Fruit fly (Drosophila melanogaster) whole organism, embryonic: ENCODE data around the gene Ubqn.

Experiments used
- Bgb ChIP-seq: fragments of 200-800 bp; sonication (Bioruptor generic); IDR thresholded peaks from 2 replicates; pipeline ENCODE4 v1.3.6; 2022; ENCODE audit warnings: missing biosample characterization, missing genetic modification characterization; ENCODE audit not compliant: partially characterized antibody
- CG10209 ChIP-seq: fragments of 200-800 bp; sonication (Bioruptor generic); optimal IDR thresholded peaks from 3 replicates; lab custom pipeline; 2017; ENCODE audit warnings: missing biosample characterization, mild to moderate bottlenecking, missing genetic modification characterization, missing genetic modification reagents
- CG10274 ChIP-seq: fragments of 200-800 bp; sonication (Bioruptor generic); optimal IDR thresholded peaks from 3 replicates; lab custom pipeline; 2017; ENCODE audit warnings: missing biosample characterization, mild to moderate bottlenecking, missing genetic modification characterization
- CG10462 ChIP-seq: fragments of 200-800 bp; sonication (Bioruptor generic); optimal IDR thresholded peaks from 2 replicates; lab custom pipeline; 2016; ENCODE audit warnings: missing biosample characterization, missing genetic modification characterization
- CG13287 ChIP-seq: fragments of 200-800 bp; sonication (Bioruptor generic); IDR thresholded peaks from 2 replicates; pipeline ENCODE4 v1.3.6; 2022; ENCODE audit warnings: missing biosample characterization, missing genetic modification characterization; ENCODE audit not compliant: partially characterized antibody
- CG14965 ChIP-seq: fragments of 200-800 bp; sonication (Bioruptor generic); optimal IDR thresholded peaks from 2 replicates; lab custom pipeline; 2016; ENCODE audit warnings: missing biosample characterization, missing genetic modification characterization, borderline replicate concordance
- CG15011 ChIP-seq: fragments of 200-800 bp; sonication (Bioruptor generic); optimal IDR thresholded peaks from 3 replicates; lab custom pipeline; 2018; ENCODE audit warnings: missing biosample characterization, mild to moderate bottlenecking, missing genetic modification characterization
- CG17328 ChIP-seq: fragments of 200-800 bp; sonication (Bioruptor generic); IDR thresholded peaks from 2 replicates; pipeline ENCODE4 v1.3.6; 2022; ENCODE audit warnings: missing biosample characterization, missing genetic modification characterization
- CG17385 ChIP-seq: fragments of 200-800 bp; sonication (Bioruptor generic); optimal IDR thresholded peaks from 3 replicates; lab custom pipeline; 2018; ENCODE audit warnings: missing biosample characterization, mild to moderate bottlenecking, missing genetic modification characterization
- CG17612 ChIP-seq: fragments of 200-800 bp; sonication (Bioruptor generic); IDR thresholded peaks from 2 replicates; pipeline ENCODE4 v1.3.6; 2022; ENCODE audit warnings: missing biosample characterization, missing genetic modification characterization
- CG30020 ChIP-seq: fragments of 200-800 bp; optimal IDR thresholded peaks from 2 replicates; lab custom pipeline; 2019; ENCODE audit warnings: missing biosample characterization, mild to moderate bottlenecking, missing genetic modification characterization, moderate library complexity
- CG7839 ChIP-seq: fragments of 200-800 bp; sonication (Bioruptor generic); optimal IDR thresholded peaks from 3 replicates; lab custom pipeline; 2018; ENCODE audit warnings: missing biosample characterization, mild to moderate bottlenecking, missing genetic modification characterization, moderate library complexity
- CG7963 ChIP-seq: fragments of 200-800 bp; sonication (Bioruptor generic); IDR thresholded peaks from 3 replicates; pipeline ENCODE4 v1.3.6; 2022; ENCODE audit warnings: missing biosample characterization, missing genetic modification characterization; ENCODE audit not compliant: partially characterized antibody
- CG7987 ChIP-seq: fragments of 200-800 bp; sonication (Bioruptor generic); optimal IDR thresholded peaks from 2 replicates; lab custom pipeline; 2018; ENCODE audit warnings: missing biosample characterization, mild to moderate bottlenecking, missing genetic modification characterization, moderate library complexity
- CG8089 ChIP-seq: fragments of 200-800 bp; sonication (Bioruptor generic); optimal IDR thresholded peaks from 3 replicates; lab custom pipeline; 2016; ENCODE audit warnings: missing biosample characterization, missing genetic modification characterization
- CG9797 ChIP-seq: fragments of 200-800 bp; sonication (Bioruptor generic); optimal IDR thresholded peaks from 3 replicates; lab custom pipeline; 2018; ENCODE audit warnings: missing biosample characterization, mild to moderate bottlenecking, missing genetic modification characterization
- Deaf1 ChIP-seq: fragments of 200-800 bp; optimal IDR thresholded peaks from 3 replicates; lab custom pipeline; 2019; ENCODE audit warnings: missing biosample characterization, mild to moderate bottlenecking, missing genetic modification characterization, moderate library complexity
- Dip2 ChIP-seq: fragments of 200-800 bp; sonication (Bioruptor generic); IDR thresholded peaks from 2 replicates; pipeline ENCODE4 v1.3.6; 2022; ENCODE audit warnings: missing biosample characterization, missing genetic modification characterization
- Doc3 ChIP-seq: fragments of 200-800 bp; sonication (Bioruptor generic); IDR thresholded peaks from 3 replicates; pipeline ENCODE4 v1.3.6; 2022; ENCODE audit warnings: missing biosample characterization, missing genetic modification characterization; ENCODE audit not compliant: partially characterized antibody
- Drgx ChIP-seq: fragments of 200-800 bp; sonication (Bioruptor generic); IDR thresholded peaks from 2 replicates; pipeline ENCODE4 v1.3.6; 2022; ENCODE audit warnings: missing biosample characterization, missing genetic modification characterization
- E2f1 ChIP-seq: fragments of 200-800 bp; sonication (Bioruptor generic); IDR thresholded peaks from 2 replicates; pipeline ENCODE4 v1.3.6; 2022; ENCODE audit warnings: missing biosample characterization, missing genetic modification characterization
- Elba2 ChIP-seq: fragments of 200-800 bp; sonication (Bioruptor generic); optimal IDR thresholded peaks from 3 replicates; lab custom pipeline; 2016; ENCODE audit warnings: missing biosample characterization, missing genetic modification characterization
- Fer3 ChIP-seq: fragments of 200-800 bp; sonication (Bioruptor generic); optimal IDR thresholded peaks from 2 replicates; lab custom pipeline; 2018; ENCODE audit warnings: missing biosample characterization, mild to moderate bottlenecking, missing genetic modification characterization, moderate library complexity
- Hand ChIP-seq: fragments of 200-800 bp; sonication (Bioruptor generic); optimal IDR thresholded peaks from 2 replicates; lab custom pipeline; 2017; ENCODE audit warnings: mild to moderate bottlenecking, missing biosample characterization, missing genetic modification reagents, missing genetic modification characterization
- HmgZ ChIP-seq: fragments of 200-800 bp; sonication (Bioruptor generic); optimal IDR thresholded peaks from 2 replicates; lab custom pipeline; 2018; ENCODE audit warnings: missing biosample characterization, mild to moderate bottlenecking, missing genetic modification characterization
- Kr ChIP-seq: fragments of 200-800 bp; sonication (Bioruptor generic); optimal IDR thresholded peaks from 2 replicates; lab custom pipeline; 2017; ENCODE audit warnings: missing biosample characterization, mild to moderate bottlenecking, missing genetic modification characterization
- Meics ChIP-seq: fragments of 200-800 bp; sonication (Bioruptor generic); optimal IDR thresholded peaks from 2 replicates; lab custom pipeline; 2017; ENCODE audit warnings: missing biosample characterization, mild to moderate bottlenecking, missing genetic modification characterization
- Usf ChIP-seq: fragments of 200-800 bp; sonication (Bioruptor generic); optimal IDR thresholded peaks from 2 replicates; lab custom pipeline; 2017; ENCODE audit warnings: missing genotype, missing biosample characterization, missing genetic modification characterization
- al ChIP-seq: fragments of 200-800 bp; sonication (Bioruptor generic); IDR thresholded peaks from 2 replicates; pipeline ENCODE4 v1.3.6; 2022; ENCODE audit warnings: missing biosample characterization, missing genetic modification characterization
- ap ChIP-seq: fragments of 200-800 bp; sonication (Bioruptor generic); IDR thresholded peaks from 2 replicates; pipeline ENCODE4 v1.3.6; 2022; ENCODE audit warnings: missing biosample characterization, missing genetic modification characterization
- ara ChIP-seq: fragments of 200-800 bp; sonication (Bioruptor generic); IDR thresholded peaks from 2 replicates; pipeline ENCODE4 v1.3.6; 2022; ENCODE audit warnings: missing biosample characterization, missing genetic modification characterization
- ato ChIP-seq: fragments of 200-800 bp; sonication (Bioruptor generic); IDR thresholded peaks from 2 replicates; pipeline ENCODE4 v1.3.6; 2022; ENCODE audit warnings: missing biosample characterization, missing genetic modification characterization; ENCODE audit not compliant: partially characterized antibody
- bowl ChIP-seq: fragments of 200-800 bp; sonication (Bioruptor generic); IDR thresholded peaks from 2 replicates; pipeline ENCODE4 v1.3.6; 2022; ENCODE audit warnings: missing biosample characterization, missing genetic modification characterization
- bsh ChIP-seq, 2 experiments: fragments of 200-800 bp; sonication (Bioruptor generic); optimal IDR thresholded peaks; 2 replicates each; lab custom pipeline; 2017 to 2018; ENCODE audit warnings: mild to moderate bottlenecking in 2 of 2, missing biosample characterization in 2 of 2, missing genetic modification characterization in 2 of 2, moderate library complexity in 1 of 2
- chinmo ChIP-seq: fragments of 200-800 bp; sonication (Bioruptor generic); IDR thresholded peaks from 4 replicates; pipeline ENCODE4 v1.3.6; 2022; ENCODE audit warnings: missing biosample characterization, missing genetic modification characterization; ENCODE audit not compliant: partially characterized antibody
- chn ChIP-seq: fragments of 200-800 bp; sonication (Bioruptor generic); optimal IDR thresholded peaks from 2 replicates; lab custom pipeline; 2016; ENCODE audit warnings: missing biosample characterization, missing genetic modification characterization
- ci ChIP-seq: fragments of 200-800 bp; sonication (Bioruptor generic); IDR thresholded peaks from 3 replicates; pipeline ENCODE4 v1.3.6; 2022; ENCODE audit warnings: missing biosample characterization, missing genetic modification characterization
- croc ChIP-seq: fragments of 200-800 bp; sonication (Bioruptor generic); conservative IDR thresholded peaks from 3 replicates; pipeline ENCODE4 v1.3.6; 2022; ENCODE audit warnings: missing biosample characterization, missing genetic modification characterization
- cwo ChIP-seq: fragments of 200-800 bp; sonication (Bioruptor generic); optimal IDR thresholded peaks from 3 replicates; lab custom pipeline; 2017; ENCODE audit warnings: missing biosample characterization, missing genetic modification characterization, mild to moderate bottlenecking, moderate library complexity, missing genetic modification reagents
- ewg ChIP-seq: fragments of 200-800 bp; sonication (Bioruptor generic); optimal IDR thresholded peaks from 3 replicates; lab custom pipeline; 2017; ENCODE audit warnings: mild to moderate bottlenecking, missing biosample characterization, missing genetic modification reagents, missing genetic modification characterization
- fd64A ChIP-seq: fragments of 200-800 bp; sonication (Bioruptor generic); optimal IDR thresholded peaks from 3 replicates; lab custom pipeline; 2018; ENCODE audit warnings: missing biosample characterization, mild to moderate bottlenecking, missing genetic modification characterization
- fu2 ChIP-seq: fragments of 200-800 bp; sonication (Bioruptor generic); optimal IDR thresholded peaks from 2 replicates; lab custom pipeline; 2016; ENCODE audit warnings: missing biosample characterization, missing genetic modification characterization
- grn ChIP-seq: fragments of 200-800 bp; sonication (Bioruptor generic); optimal IDR thresholded peaks from 3 replicates; lab custom pipeline; 2017; ENCODE audit warnings: missing biosample characterization, missing genetic modification characterization
- insv ChIP-seq, 2 experiments: fragments of 200-800 bp; sonication (Bioruptor generic); optimal IDR thresholded peaks; 3 replicates each; lab custom pipeline; 2016 to 2018; ENCODE audit warnings: missing biosample characterization in 2 of 2, missing genetic modification characterization in 2 of 2
- klu ChIP-seq: fragments of 200-800 bp; sonication (Bioruptor generic); IDR thresholded peaks from 2 replicates; pipeline ENCODE4 v1.3.6; 2022; ENCODE audit warnings: missing biosample characterization, missing genetic modification characterization
- onecut ChIP-seq: fragments of 200-800 bp; sonication (Bioruptor generic); IDR thresholded peaks from 2 replicates; pipeline ENCODE4 v1.3.6; 2022; ENCODE audit warnings: missing biosample characterization, missing genetic modification characterization
- pita ChIP-seq: fragments of 200-800 bp; sonication (Bioruptor generic); optimal IDR thresholded peaks from 2 replicates; lab custom pipeline; 2017; ENCODE audit warnings: missing biosample characterization, mild to moderate bottlenecking, missing genetic modification characterization
- pzg ChIP-seq: fragments of 200-800 bp; sonication (Bioruptor generic); optimal IDR thresholded peaks from 3 replicates; lab custom pipeline; 2018; ENCODE audit warnings: missing biosample characterization, mild to moderate bottlenecking, missing genetic modification characterization, moderate library complexity
- row ChIP-seq: fragments of 200-800 bp; sonication (Bioruptor generic); IDR thresholded peaks from 3 replicates; pipeline ENCODE4 v1.3.6; 2022; ENCODE audit warnings: missing biosample characterization, missing genetic modification characterization
- sr ChIP-seq: fragments of 200-800 bp; sonication (Bioruptor generic); IDR thresholded peaks from 3 replicates; pipeline ENCODE4 v1.3.6; 2022; ENCODE audit warnings: missing biosample characterization, missing genetic modification characterization
- wek ChIP-seq: fragments of 200-800 bp; sonication (Bioruptor generic); optimal IDR thresholded peaks from 3 replicates; lab custom pipeline; 2018; ENCODE audit warnings: missing biosample characterization, mild to moderate bottlenecking, missing genetic modification characterization, moderate library complexity

Ubqn gene

dm6 chrX:19637002-19637420 lies 46.6 kb upstream of the Ubqn start (continued):
- TF ChIP-seq grn (GFP tag; lab: Kevin White, UChicago) (no peak), CG10462 (GFP tag; lab: Kevin White, UChicago) (no peak), croc (GFP tag; lab: Robert Waterston, UW) (no peak), bowl (no peak), ewg (GFP tag; lab: Kevin White, UChicago) (peak; percentile 37), CG17385 (no peak), ci (peak; percentile 54; the same call in 2 of the 3 replicates), CG10209 (no peak), HmgZ (tag; lab: Kevin White, UChicago) (no peak), CG14965 (GFP tag; lab: Kevin White, UChicago) (no peak), klu (no peak), ato (no peak), CG15011 (GFP tag; lab: Kevin White, UChicago) (no peak), pita (no peak), CG7987 (no peak), al (GFP tag; lab: Robert Waterston, UW) (no peak), CG30020 (no peak), CG8089 (GFP tag; lab: Kevin White, UChicago) (no peak), Meics (GFP tag; lab: Kevin White, UChicago) (peak; percentile 11), cwo (GFP tag; lab: Kevin White, UChicago) (no peak), wek (peak; percentile 10), Doc3 (GFP tag; lab: Robert Waterston, UW) (no peak), chinmo (GFP tag; lab: Robert Waterston, UW) (peak; percentile 83; the same call in 3 of the 4 replicates), insv (GFP tag; optimal IDR thresholded peaks at IDR 0.05; lab: Kevin White, UChicago) (peak in 1 of 2 experiments; percentile 17), ara (GFP tag; lab: Robert Waterston, UW) (no peak), Drgx (GFP tag; lab: Robert Waterston, UW) (no peak), pzg (peak; percentile 17), CG10274 (GFP tag; lab: Kevin White, UChicago) (no peak), sr (GFP tag; lab: Robert Waterston, UW) (no peak), bsh (GFP tag; optimal IDR thresholded peaks at IDR 0.05; lab: Kevin White, UChicago) (no peak), fd64A (no peak), fu2 (GFP tag; lab: Kevin White, UChicago) (no peak), CG7963 (GFP tag; lab: Robert Waterston, UW) (no peak), row (GFP tag; lab: Robert Waterston, UW) (no peak), CG13287 (no peak; the same call in 1 of the 2 replicates), onecut (GFP tag; lab: Robert Waterston, UW) (no peak), chn (GFP tag; lab: Kevin White, UChicago) (no peak), Bgb (no peak), Kr (no peak), Deaf1 (tag; lab: Kevin White, UChicago) (peak; percentile 18), Usf (no peak), ap (GFP tag; lab: Robert Waterston, UW) (no peak), Fer3 (no peak), CG17612 (GFP tag; lab: Robert Waterston, UW) (no peak), Hand (peak; percentile 12), E2f1 (no peak), Elba2 (no peak), CG9797 (GFP tag; lab: Kevin White, UChicago) (no peak), CG7839 (tag; lab: Kevin White, UChicago) (no peak), Dip2 (GFP tag; lab: Robert Waterston, UW) (no peak), CG17328 (no peak)
